Worm (Caenorhabditis elegans): ENCODE data around the gene ncs-1.

DNA sequence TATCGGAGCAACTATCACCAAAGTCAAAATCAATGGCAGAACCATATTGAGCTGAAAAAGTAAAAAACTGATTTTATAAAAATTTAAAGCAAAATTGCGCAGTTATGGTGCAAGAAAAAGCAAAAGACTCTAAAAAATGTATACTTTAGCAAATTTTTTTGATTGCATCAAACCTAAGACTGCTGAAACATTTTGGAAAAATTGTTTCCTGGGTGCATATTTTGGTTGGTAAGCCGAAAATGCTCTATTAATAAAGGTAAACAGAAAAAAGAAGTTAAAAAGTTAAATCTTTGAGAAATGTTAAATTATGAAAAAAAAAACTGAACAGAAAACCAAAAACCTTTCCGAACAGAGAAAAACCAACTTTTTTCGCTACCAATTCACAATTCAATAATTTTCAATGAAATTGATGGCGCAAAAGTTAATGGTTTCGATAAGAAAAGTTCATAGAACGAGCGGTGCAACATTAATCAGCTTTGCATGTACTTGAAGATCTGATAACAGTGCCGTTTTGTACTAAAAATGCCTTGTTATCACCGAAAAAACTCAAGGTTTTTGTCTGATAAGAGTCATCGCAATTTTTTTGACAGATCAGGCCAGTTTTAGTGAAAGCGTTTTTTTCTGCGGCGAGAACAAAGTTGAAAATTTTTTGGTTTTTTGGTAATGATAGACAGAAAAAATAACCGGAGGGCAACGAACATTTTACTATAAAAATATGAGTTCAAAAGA lies 15.1 kb upstream of the ncs-1 start, which contains the start of gene abhd-3.2:
- TF ChIP-seq ceh-9 (tag; optimal IDR thresholded peaks at IDR 0.05) (no peak), pax-1 (tag; optimal IDR thresholded peaks at IDR 0.05) (no peak), odd-2 (tag; optimal IDR thresholded peaks at IDR 0.05) (no peak), ama-1 (optimal IDR thresholded peaks at IDR 0.05) (no peak), nhr-11 (tag; optimal IDR thresholded peaks at IDR 0.05) (no peak), pha-4 (tag; optimal IDR thresholded peaks at IDR 0.05) (no peak), dmd-4 (tag; optimal IDR thresholded peaks at IDR 0.05; ENCODE audit: borderline replicate concordance) (no peak), unc-86 (tag; optimal IDR thresholded peaks at IDR 0.05) (no peak), ceh-22 (tag; optimal IDR thresholded peaks at IDR 0.05) (no peak), F13H6.1 (tag; optimal IDR thresholded peaks at IDR 0.05) (no peak), npax-4 (tag; optimal IDR thresholded peaks at IDR 0.05) (no peak), fkh-10 (GFP tag; optimal IDR thresholded peaks at IDR 0.05) (no peak)
